Worm (Caenorhabditis elegans): ENCODE results near the gene mdmh-35.

mdmh-35 gene

ce11 chrII:7808153-7808552 is 47.4 kb downstream of the mdmh-35 start:
- no peak for TF ChIP-seq ceh-13 (GFP tag; optimal IDR thresholded peaks at IDR 0.05)
- TF ChIP-seq ama-1 (optimal IDR thresholded peaks at IDR 0.05): no peak
- TF ChIP-seq hmbx-1 (tag; optimal IDR thresholded peaks at IDR 0.05): no peak
- TF ChIP-seq F13C5.2 (tag; optimal IDR thresholded peaks at IDR 0.05): no peak
- no peak for TF ChIP-seq ets-7 (tag; optimal IDR thresholded peaks at IDR 0.05)
- no peak for TF ChIP-seq sea-1 (GFP tag; conservative IDR thresholded peaks at IDR 0.05)
- TF ChIP-seq hnd-1 (tag; optimal IDR thresholded peaks at IDR 0.05): no peak

ce11 chrII:7806872-7807271 is 48.6 kb downstream of the mdmh-35 start:
- no peak for TF ChIP-seq pes-1 (GFP tag; IDR thresholded peaks at IDR 0.05)
- TF ChIP-seq tra-4 (tag; optimal IDR thresholded peaks at IDR 0.05): no peak
- TF ChIP-seq F13C5.2 (tag; optimal IDR thresholded peaks at IDR 0.05): no peak
- no peak for TF ChIP-seq B0310.2 (tag; optimal IDR thresholded peaks at IDR 0.05)
- TF ChIP-seq ama-1 (optimal IDR thresholded peaks at IDR 0.05): no peak
- TF ChIP-seq tbx-11 (GFP tag; IDR thresholded peaks at IDR 0.05): no peak
- no peak for TF ChIP-seq hnd-1 (tag; optimal IDR thresholded peaks at IDR 0.05)
- no peak for TF ChIP-seq hmbx-1 (tag; optimal IDR thresholded peaks at IDR 0.05)
- TF ChIP-seq scrt-1 (GFP tag; IDR thresholded peaks at IDR 0.05): no peak
- no peak for TF ChIP-seq flt-1 (GFP tag; IDR thresholded peaks at IDR 0.05)
- no peak for TF ChIP-seq hmg-4 (GFP tag; optimal IDR thresholded peaks at IDR 0.05)
- TF ChIP-seq ets-7 (tag; optimal IDR thresholded peaks at IDR 0.05): no peak
- no peak for TF ChIP-seq sea-1 (GFP tag; conservative IDR thresholded peaks at IDR 0.05)

DNA sequence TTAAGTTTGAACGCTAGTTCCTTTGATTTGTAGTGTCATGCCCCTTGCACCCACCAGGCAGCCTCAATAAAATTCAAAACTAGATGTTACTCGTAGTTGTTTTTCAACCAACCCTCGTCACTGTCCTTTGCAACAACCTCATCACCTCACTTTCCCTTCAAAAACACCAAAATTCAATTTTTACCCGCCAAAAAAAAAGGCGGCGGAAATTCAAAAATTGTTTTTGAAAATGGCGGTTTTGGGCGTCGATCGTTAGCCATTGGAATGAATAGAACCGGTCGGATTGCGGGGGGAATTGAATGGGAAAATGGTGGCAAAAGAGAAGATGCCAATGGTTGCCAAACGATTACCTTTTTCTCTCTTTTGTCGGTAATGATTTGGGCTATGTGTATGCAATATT is 49.5 kb downstream of the mdmh-35 start:
- no peak for TF ChIP-seq ets-7 (tag; optimal IDR thresholded peaks at IDR 0.05)
- no peak for TF ChIP-seq hnd-1 (tag; optimal IDR thresholded peaks at IDR 0.05)
- TF ChIP-seq F13C5.2 (tag; optimal IDR thresholded peaks at IDR 0.05): no peak
- no peak for TF ChIP-seq flt-1 (GFP tag; IDR thresholded peaks at IDR 0.05)
- no peak for TF ChIP-seq scrt-1 (GFP tag; IDR thresholded peaks at IDR 0.05)
- no peak for TF ChIP-seq hmbx-1 (tag; optimal IDR thresholded peaks at IDR 0.05)
- no peak for TF ChIP-seq ama-1 (optimal IDR thresholded peaks at IDR 0.05)
- no peak for TF ChIP-seq B0310.2 (tag; optimal IDR thresholded peaks at IDR 0.05)
- TF ChIP-seq pes-1 (GFP tag; IDR thresholded peaks at IDR 0.05): no peak
- TF ChIP-seq tra-4 (tag; optimal IDR thresholded peaks at IDR 0.05): no peak
- TF ChIP-seq hmg-4 (GFP tag; optimal IDR thresholded peaks at IDR 0.05): no peak
- TF ChIP-seq sea-1 (GFP tag; conservative IDR thresholded peaks at IDR 0.05): no peak
- TF ChIP-seq aly-1 (tag; optimal IDR thresholded peaks at IDR 0.05): no peak
- TF ChIP-seq tbx-37 (GFP tag; conservative IDR thresholded peaks at IDR 0.05): no peak

Measured in whole organism, early embryonic.